Worm (Caenorhabditis elegans) whole organism, L3 larva: ENCODE results near the gene nol-56.

ENCODE experiments used
- ceh-28 ChIP-seq: fragments of 150-350 bp; optimal IDR thresholded peaks from 2 replicates; lab custom pipeline; 2014; ENCODE audit warnings: missing biosample characterization, missing genetic modification reagents, missing genetic modification characterization
- jun-1 ChIP-seq: fragments of 150-350 bp; optimal IDR thresholded peaks from 2 replicates; lab custom pipeline; 2014; ENCODE audit warnings: missing biosample characterization, missing genetic modification reagents, missing genetic modification characterization
- nfya-1 ChIP-seq: sonication (generic microtip); optimal IDR thresholded peaks from 2 replicates; lab custom pipeline; 2017; ENCODE audit warnings: missing genetic modification characterization, mild to moderate bottlenecking, missing compliant biosample characterization, antibody characterized with exemption, moderate library complexity; ENCODE audit not compliant: insufficient read depth
- unc-62 ChIP-seq: fragments of 150-350 bp; sonication (generic microtip); optimal IDR thresholded peaks from 4 replicates; lab custom pipeline; 2014; ENCODE audit warnings: missing biosample characterization, missing genetic modification reagents, missing genetic modification characterization
- zag-1 ChIP-seq: fragments of 150-350 bp; optimal IDR thresholded peaks from 2 replicates; lab custom pipeline; 2014; ENCODE audit warnings: missing biosample characterization, missing genetic modification characterization

DNA sequence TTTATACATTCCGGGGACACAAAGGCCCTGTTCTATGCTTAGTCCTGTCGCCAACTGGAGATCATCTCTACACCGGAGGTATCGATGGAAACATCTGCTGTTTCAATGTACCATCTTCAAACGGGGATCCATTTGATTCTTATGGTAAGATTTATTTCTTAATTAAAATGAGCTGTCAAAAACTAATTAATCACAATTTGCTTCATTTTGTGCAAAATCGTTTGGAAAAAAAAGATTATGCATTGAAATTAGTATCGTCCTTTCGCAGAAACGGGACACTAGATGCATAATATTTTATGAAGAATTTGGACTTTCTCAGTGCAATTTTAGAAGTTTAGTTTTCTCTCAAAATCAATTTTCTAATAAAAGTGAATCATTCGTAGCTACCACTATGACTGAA is 11.1 kb upstream of the nol-56 start:
- TF ChIP-seq unc-62 (GFP tag; lab: Kevin White, UChicago) (no peak), zag-1 (no peak), ceh-28 (no peak), nfya-1 (no peak), jun-1 (tag; lab: Kevin White, UChicago) (no peak)
